Fruit fly (Drosophila melanogaster) S2 (cell line): Measurements from ENCODE around the gene CG13308.

Experiments
- CG8478 ChIP-seq: fragments of >200 bp; optimal IDR thresholded peaks from 2 replicates; lab custom pipeline; 2018
- CTCF ChIP-seq, 2 experiments: fragments of >200 bp; optimal IDR thresholded peaks; 2 replicates each; lab custom pipeline; 2018

The CG13308 gene

DNA sequence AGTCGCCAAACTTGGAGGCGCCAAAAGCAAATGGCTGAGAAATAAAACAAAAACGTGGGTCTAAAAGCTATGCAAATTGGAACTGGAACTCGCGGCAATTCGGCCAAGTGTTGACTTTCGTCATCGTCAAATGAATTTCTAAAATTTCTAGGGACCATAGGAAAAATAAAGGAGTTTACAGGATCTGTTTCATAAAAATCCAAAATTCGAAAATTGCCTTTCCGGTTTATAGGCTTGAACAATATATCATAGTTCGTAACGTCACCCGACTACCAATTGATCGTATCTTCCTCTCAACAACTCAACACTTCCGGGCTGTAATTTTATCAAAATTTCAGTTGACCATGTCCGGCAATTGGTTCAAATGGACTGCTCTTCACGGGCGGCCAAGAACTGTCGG, 27.8 kb downstream of the CG13308 start, which contains the start of gene CG32026:
TSS of gene CG32026 (plus strand) at position 301 of the 400 bp plus-strand sequence.
- TF ChIP-seq CTCF (optimal IDR thresholded peaks at IDR 0.05; lab: Kevin White, UChicago) (no peak), CG8478 (no peak)

DNA sequence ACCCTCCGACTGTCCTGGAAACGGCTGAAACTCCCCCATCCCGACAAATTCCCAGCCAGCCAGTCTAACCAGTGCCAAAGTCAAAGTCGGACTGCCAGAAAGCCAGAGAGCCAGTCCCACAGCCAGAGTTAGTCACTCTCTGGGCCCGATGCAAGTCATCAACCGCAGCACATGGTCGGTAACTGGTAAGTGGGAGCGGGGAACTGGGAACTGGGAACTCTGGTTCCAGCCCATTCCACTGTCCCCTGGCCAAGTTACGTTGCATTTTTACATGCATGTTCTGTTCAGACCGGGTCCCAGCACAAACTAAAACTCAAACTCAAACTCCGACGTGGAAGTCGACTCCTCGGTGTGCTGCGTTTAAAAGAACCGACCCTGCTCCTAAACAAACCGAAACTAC, 30.8 kb downstream of the CG13308 start:
- TF ChIP-seq CG8478 (no peak), CTCF (optimal IDR thresholded peaks at IDR 0.05; lab: Kevin White, UChicago) (no peak)

DNA sequence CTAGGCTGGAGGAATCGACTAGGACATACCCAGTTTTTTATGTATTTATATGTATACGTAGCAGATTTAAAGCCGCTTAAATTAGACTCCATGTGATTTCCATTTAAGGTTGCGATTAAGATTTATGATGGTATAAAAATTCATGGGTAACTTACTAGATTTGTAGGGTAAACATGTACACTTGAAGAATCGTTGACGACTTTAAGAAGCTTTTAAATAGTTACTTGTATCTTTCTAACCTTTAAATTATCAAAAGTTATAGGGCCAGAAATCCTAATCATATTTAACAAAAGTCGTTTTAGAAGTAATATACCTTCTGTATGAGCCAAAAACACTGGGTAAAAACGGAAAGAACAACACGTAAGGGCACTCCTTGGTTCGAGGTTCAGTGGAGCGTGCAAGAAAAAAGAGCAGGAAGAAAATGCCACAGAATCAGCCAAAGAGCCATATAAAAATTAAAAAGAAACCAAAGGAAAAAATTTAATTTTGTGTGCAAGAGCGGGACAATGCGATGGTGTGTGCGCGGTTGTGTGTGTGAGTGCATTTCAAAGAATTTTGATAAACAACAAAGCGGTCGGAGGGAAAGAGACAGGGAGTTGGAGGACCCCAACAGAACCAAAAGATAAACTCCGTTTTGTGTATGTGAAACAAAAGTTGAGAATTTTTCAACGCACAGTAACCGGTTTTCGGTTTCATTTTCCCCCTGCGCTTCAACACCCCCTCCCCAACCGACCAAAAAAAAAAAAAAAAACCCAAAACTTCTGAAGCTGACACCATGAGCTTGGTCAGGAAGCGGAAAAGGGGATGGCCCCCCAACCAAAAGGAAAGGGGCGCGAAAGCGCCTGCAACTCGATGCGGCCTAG, 31.4 kb downstream of the CG13308 start:
- TF ChIP-seq CG8478 (no peak), CTCF (optimal IDR thresholded peaks at IDR 0.05; lab: Kevin White, UChicago) (no peak)

DNA sequence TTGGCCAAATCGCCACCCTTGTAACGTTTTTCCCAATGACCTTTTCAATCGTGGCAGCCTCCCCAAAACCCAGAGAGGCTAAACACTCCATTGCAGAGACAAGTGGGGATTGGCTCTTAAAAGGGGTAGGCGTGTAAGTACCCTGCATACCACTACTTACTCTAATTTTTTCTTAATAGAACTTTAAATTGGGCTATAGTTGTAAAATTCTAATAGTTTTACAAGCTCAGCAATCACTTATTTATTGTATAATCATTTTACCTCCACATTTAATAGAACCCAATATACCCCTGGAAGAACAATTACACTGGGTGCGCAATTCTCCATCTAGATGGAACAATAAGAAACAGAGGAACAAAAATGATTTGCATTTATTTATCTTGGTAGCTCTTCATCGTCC, 33.4 kb downstream of the CG13308 start:
- TF ChIP-seq CTCF (optimal IDR thresholded peaks at IDR 0.05; lab: Kevin White, UChicago) = no peak
- no peak for TF ChIP-seq CG8478

DNA sequence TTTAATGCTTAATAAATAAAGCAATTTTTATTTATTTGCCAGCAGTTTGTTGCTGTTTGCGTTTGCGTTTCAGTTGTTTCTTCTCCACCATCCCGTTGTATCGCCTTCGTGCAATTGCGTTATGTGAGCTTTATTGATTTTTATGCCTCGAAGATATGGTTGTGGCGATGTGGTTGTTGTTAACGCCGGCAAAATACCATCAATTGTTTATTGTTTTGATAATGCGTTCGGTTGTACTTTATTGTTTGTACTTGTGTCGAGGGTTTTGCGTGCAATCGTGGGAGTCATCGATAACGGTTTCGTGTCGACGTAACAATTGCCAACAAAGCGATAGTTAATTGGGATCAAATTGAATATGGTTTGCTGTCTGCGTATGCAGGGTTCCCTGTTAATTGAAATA, 34.0 kb downstream of the CG13308 start:
- no peak for TF ChIP-seq CTCF (optimal IDR thresholded peaks at IDR 0.05; lab: Kevin White, UChicago)
- TF ChIP-seq CG8478 = no peak

DNA sequence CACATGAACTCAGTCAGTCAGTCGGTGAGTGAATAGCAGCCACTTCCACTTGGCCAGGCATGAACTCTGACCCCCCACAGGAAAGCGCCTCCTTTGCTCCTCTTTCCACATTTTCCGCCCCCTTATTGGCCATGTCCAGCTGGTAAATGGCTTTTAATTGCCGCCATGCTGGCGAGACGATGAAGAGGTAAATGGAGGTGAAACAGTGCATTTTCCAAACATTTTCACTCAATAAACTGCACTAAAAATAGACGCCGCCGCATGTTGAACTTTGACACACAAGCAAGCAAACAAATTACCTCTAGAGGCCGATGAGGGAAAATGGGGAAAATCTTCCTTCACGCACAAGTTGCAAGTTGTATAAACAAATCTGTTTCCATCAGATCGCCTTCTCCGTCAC, 41.5 kb downstream of the CG13308 start:
- TF ChIP-seq CTCF (optimal IDR thresholded peaks at IDR 0.05; lab: Kevin White, UChicago) (no peak), CG8478 (no peak)

DNA sequence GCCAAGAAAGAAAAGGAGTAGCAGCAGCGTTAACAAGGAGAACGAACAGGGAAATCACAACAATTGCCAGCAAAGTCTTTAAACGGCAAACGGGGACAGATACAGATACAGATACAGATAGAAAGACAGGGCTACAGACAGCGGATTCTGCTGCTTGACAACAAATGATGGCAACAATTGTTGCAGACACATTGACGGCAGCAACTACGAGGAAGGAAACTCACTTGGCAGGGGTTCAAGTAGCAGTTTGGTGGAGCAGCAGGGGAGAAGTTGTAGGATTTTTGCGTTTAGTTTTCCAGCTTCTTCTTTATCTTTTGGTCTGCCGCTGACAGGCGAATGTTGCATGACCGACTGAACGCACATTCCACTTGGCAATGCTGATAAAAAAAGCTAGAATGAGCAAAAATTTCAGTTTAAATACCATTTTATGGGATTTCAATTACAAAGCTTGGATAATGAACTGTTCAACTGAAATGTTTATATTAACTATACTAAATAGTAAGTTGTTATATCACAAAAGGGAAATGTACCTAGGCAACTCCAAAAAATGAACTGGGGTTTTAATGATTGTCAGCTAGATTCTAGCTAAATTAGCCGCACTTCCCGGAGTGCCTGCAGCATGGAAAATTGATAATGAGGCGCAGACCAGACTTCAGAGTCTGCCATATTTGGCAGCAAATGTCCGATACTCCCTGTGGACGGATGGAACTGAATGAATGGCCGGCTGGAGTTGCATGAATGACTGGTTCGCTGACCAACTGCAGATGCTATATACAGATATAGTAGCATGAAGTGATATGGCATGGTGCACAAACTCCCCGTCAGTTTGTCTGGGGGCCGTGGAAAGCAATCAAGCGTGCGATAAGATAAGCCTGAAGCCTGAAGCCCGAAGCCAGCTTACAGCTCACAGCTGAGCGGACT, 42.7 kb downstream of the CG13308 start:
- no peak for TF ChIP-seq CG8478
- no peak for TF ChIP-seq CTCF (optimal IDR thresholded peaks at IDR 0.05; lab: Kevin White, UChicago)

DNA sequence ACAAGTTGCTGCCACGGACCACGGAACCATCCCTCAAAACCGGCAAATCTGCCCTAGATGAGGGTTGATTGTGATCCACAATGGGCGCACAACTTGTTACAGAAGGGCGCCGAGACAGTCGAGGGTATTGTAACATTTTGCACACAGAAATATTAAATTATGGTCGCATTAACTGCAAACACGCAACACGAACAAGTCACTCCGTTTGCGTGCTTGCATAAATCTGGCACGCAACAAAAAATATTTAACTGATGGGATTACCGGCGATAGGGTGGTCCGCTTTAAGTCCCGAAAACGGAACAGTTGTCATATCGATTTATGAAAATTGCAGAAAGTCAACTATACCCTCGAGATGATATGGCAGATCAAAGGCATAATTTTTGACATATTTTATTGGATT, 43.6 kb downstream of the CG13308 start:
- TF ChIP-seq CG8478 = no peak
- no peak for TF ChIP-seq CTCF (optimal IDR thresholded peaks at IDR 0.05; lab: Kevin White, UChicago)

DNA sequence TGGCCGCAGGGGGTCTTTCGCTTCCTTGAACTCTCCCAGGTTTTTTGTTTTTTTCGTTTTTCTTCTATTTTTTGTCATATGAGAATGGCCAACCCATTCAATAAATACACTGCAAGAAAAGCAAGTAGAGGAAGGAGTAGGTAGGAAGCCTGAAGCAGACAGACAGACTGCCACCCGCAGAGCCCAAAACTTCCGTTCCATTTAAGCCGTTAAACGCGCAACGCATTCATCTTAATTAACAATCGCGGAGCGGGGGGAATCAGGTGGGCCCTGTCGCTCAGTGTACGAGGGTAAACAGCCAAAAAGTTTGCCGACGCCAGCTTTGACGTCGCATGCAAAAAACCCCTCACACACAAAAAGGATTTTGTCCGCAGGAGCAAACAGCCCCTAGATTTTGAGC, 44.6 kb downstream of the CG13308 start:
- TF ChIP-seq CTCF (optimal IDR thresholded peaks at IDR 0.05; lab: Kevin White, UChicago) (no peak), CG8478 (no peak)

DNA sequence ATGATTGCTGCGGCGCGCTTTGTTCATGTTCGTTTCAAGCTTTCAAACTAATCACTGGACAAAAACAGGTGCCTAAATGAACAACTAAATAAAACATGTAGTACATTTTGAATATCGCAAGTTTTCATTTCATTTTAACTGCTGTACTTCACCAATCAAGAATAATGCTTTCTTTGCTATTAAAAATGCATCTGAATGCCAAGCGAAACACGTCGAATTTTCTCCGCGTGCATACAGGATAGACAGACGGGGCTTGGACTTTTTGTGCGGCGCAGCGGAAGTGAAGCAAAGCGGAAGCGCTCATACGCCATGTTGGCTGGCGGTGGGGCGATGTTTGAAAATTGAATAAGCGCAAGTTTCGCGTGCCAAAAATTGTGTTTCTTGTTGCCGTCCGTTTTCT, 45.0 kb downstream of the CG13308 start:
- TF ChIP-seq CG8478 (no peak), CTCF (optimal IDR thresholded peaks at IDR 0.05; lab: Kevin White, UChicago) (no peak)

DNA sequence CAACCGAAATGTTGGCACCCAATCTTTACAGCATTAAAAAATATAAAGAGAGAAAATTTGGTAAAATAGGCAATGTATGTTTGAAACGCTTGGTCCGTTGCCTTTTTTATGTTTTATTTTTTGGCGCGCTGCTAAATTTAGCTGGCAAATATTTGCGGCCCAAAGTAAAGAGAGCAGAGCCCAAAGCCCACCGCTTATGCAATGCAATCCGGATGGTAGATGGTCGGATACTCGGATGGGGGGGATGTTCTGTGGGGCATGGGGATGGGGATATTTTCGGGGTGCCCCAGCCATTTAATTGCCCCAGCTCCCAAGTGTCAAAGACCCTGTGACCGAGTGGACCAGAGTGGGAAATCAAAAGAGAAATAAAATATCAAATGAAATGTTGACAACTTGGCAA, 46.9 kb downstream of the CG13308 start:
- no peak for TF ChIP-seq CTCF (optimal IDR thresholded peaks at IDR 0.05; lab: Kevin White, UChicago)
- no peak for TF ChIP-seq CG8478

DNA sequence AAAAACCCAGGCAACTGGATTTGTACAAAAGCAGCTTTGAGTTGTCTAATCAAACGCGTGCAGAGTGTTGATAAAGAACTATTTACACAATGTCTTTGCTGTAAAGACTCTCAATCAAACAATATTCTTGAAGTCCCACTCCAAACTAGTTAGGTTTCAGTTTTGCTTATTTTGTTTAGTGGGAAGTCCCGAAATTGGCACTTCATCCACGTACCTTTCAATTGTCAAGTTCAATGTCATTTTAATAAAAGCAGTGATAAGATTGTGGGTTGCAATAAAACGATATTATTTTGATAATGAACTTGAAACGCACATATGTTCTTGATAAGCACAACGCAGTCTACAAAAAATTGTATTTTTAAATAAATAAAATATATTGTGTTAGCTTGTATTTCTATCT, 48.5 kb downstream of the CG13308 start:
- TF ChIP-seq CTCF (optimal IDR thresholded peaks at IDR 0.05; lab: Kevin White, UChicago) (no peak), CG8478 (no peak)

DNA sequence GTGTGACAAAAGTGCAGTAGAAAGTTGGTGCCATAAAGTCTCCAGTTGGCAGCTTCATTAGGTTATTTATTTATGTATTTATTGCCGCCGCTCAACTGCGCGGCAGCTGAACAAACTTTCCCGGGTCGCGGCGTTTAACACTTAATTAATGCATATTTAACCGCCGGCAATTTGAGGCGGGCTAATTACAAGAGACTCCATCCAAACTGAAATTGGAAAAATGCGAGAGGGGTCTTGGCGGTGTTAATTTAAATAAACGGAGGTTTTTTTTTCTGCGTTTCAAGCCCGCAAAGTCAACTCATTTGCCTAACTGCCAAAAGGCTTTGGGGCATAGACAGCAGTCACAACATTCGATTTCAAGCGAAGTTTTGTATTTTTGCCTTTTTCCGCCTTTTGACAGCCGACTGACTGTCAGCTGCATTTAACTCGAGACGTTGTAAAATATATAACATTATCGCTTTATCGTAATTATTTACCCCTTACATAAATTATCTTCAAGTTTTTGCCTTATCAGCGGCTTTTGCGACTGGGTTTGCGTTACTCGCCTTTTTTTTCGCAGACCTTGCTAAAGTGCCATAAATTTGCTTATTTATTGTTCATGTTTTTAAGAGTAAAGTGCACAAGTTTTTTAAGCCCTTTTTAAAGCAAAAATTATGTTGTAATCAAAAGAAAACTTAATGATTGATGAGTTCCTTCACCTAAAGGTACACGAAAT, 49.5 kb downstream of the CG13308 start:
- TF ChIP-seq CG8478 (no peak), CTCF (optimal IDR thresholded peaks at IDR 0.05; lab: Kevin White, UChicago) (no peak)
